Fruit fly (Drosophila melanogaster) whole organism: ENCODE results near the gene CG8607.

Experiments used
- CG8478 ChIP-seq: fragments of >200 bp; optimal IDR thresholded peaks from 2 replicates; lab custom pipeline; 2018; ENCODE audit warnings: inconsistent platforms
- Dll ChIP-seq: fragments of >200 bp; optimal IDR thresholded peaks from 2 replicates; lab custom pipeline; 2017
- EcR ChIP-seq, 2 experiments: fragments of >200 bp; optimal IDR thresholded peaks; 2 replicates each; lab custom pipeline; 2017; ENCODE audit warnings: missing biosample characterization in 2 of 2, missing genetic modification characterization in 2 of 2, missing genetic modification reagents in 2 of 2
- pan ChIP-seq: fragments of >200 bp; optimal IDR thresholded peaks from 2 replicates; lab custom pipeline; 2017
- psq ChIP-seq: fragments of >200 bp; optimal IDR thresholded peaks from 2 replicates; lab custom pipeline; 2017
- usp ChIP-seq: fragments of >200 bp; optimal IDR thresholded peaks from 2 replicates; lab custom pipeline; 2017; ENCODE audit warnings: missing biosample characterization, missing genetic modification characterization, mixed read lengths

Gene CG8607

DNA sequence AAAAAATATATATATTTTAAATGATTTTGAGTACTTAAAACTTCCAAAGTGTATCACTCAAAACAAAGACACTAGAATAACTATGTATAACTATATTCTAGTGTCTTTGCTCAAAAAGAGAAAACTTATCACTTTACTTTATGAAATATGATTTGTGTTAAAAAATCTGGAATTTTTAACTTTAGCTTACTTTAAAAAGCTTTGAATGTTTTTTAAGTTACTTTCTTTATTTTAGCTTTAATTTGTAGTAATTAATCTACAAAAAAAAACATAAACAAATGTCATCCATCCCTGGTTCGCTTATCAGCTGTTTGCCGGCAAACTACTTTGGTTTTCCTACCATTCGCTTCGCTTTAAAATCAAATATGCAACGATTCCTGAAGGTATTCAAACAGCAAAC, at the start of gene CG8607:
TSS of gene CG8607 (plus strand) at position 301 of the 400 bp plus-strand sequence.
- TF ChIP-seq psq (lab: Kevin White, UChicago) (no peak), EcR (GFP tag; optimal IDR thresholded peaks at IDR 0.05; lab: Kevin White, UChicago) (no peak), Dll (no peak), CG8478 (lab: Kevin White, UChicago) (no peak), pan (lab: Kevin White, UChicago) (no peak), usp (GFP tag; lab: Kevin White, UChicago) (no peak)

DNA sequence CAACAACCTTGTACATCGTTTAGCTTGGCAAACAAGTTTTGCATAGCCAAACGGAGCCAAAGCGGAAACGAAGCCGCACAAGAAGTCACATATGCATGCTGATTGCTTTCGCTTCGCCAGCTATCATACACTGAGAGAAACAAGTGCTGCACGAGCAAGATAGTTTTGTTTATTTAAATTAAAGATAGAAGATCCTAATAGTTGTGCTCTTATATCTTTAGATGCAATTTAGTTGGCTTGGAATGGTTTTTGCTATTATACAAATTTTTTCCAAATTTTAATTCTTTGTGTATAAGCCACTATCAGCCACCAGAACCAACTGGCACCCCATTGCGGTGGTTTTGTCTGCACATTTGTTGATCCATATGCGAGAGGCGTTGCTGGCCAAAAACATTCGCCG, 36.3 kb upstream of the CG8607 start:
- TF ChIP-seq Dll (no peak), CG8478 (lab: Kevin White, UChicago) (no peak), EcR (GFP tag; optimal IDR thresholded peaks at IDR 0.05; lab: Kevin White, UChicago) (no peak), pan (lab: Kevin White, UChicago) (no peak), usp (GFP tag; lab: Kevin White, UChicago) (no peak), psq (lab: Kevin White, UChicago) (no peak)

DNA sequence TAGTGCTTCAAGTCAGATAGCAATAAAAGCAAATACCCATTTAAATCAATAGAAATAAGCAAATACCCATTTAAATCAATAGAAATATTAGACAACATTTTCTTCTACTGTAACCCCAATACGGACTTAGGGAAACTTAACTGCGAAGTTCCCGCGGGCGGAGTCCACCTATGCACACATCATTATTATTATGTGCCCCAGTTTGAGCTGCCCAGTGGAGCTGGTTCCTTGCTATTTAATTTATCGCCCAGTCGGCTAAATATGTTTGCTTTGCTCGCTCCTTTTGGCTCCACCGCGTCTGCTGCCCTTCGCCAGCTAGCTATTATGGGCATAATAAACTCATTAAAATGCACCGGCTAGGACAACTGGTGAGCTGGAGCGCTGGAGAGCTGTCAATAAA, 19.2 kb upstream of the CG8607 start:
- TF ChIP-seq Dll (no peak), pan (lab: Kevin White, UChicago) (no peak), EcR (GFP tag; optimal IDR thresholded peaks at IDR 0.05; lab: Kevin White, UChicago) (no peak), CG8478 (lab: Kevin White, UChicago) (no peak), usp (GFP tag; lab: Kevin White, UChicago) (no peak), psq (lab: Kevin White, UChicago) (no peak)

- TF ChIP-seq EcR (GFP tag; optimal IDR thresholded peaks at IDR 0.05; lab: Kevin White, UChicago) (no peak), psq (lab: Kevin White, UChicago) (no peak), Dll (no peak), CG8478 (lab: Kevin White, UChicago) (no peak), pan (lab: Kevin White, UChicago) (no peak), usp (GFP tag; lab: Kevin White, UChicago) (no peak)
These were observed 7.1 kb upstream of the CG8607 start, which contains the start of gene unc-13-4A for dm6 chr3L:7312754-7313153. TSS of gene unc-13-4A (minus strand) at chr3L:7312896.

DNA sequence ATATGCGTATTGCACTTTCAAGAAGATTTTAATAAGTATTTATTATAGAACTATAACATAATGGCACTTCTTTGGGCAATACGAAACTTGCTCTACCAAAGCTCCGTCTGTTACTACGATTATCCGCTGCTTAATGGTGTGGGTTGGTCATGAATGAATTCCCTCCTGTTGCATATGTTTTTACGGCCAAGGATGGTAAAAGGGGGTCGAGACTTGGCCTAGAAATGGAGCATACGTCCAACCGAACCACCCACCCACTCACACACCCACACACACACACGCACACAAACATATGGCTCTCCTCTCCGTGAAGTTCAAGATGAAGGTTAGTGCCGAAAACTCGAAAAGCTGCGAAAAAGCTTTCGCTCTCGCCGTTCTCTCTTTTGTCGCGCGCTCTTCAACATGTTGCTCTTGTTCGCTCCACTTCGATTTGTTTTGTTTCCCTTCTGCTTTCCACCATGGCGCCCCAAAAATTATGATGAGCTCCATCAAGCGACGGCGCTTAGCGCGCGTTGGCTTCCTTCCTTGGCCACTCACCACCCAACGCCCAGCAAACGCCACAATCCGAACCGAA, 6.2 kb upstream of the CG8607 start:
- TF ChIP-seq Dll: no peak
- no peak for TF ChIP-seq EcR (GFP tag; optimal IDR thresholded peaks at IDR 0.05; lab: Kevin White, UChicago)
- no peak for TF ChIP-seq psq (lab: Kevin White, UChicago)
- TF ChIP-seq pan (lab: Kevin White, UChicago): no peak
- no peak for TF ChIP-seq CG8478 (lab: Kevin White, UChicago)
- TF ChIP-seq usp (GFP tag; lab: Kevin White, UChicago): no peak

DNA sequence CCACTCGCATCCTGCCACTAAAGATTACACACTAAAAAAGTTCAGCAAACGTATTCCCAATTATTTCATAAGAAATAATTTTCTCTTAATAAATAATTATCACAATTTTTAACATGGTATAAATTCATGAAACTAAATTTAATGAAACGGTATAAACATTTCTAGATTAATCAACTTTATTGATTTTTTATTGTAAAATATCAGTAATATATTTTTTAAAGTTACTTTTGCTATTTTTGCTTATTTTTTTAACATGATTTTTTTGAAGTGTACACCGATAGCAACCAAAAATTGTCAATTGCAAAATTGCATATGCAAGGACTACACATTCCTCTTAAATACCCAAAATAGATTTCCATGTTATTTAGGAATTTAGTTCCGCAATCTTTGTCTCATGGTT, 5.7 kb upstream of the CG8607 start:
- TF ChIP-seq pan (lab: Kevin White, UChicago): no peak
- TF ChIP-seq usp (GFP tag; lab: Kevin White, UChicago): no peak
- no peak for TF ChIP-seq EcR (GFP tag; optimal IDR thresholded peaks at IDR 0.05; lab: Kevin White, UChicago)
- no peak for TF ChIP-seq Dll
- no peak for TF ChIP-seq CG8478 (lab: Kevin White, UChicago)
- TF ChIP-seq psq (lab: Kevin White, UChicago): no peak

DNA sequence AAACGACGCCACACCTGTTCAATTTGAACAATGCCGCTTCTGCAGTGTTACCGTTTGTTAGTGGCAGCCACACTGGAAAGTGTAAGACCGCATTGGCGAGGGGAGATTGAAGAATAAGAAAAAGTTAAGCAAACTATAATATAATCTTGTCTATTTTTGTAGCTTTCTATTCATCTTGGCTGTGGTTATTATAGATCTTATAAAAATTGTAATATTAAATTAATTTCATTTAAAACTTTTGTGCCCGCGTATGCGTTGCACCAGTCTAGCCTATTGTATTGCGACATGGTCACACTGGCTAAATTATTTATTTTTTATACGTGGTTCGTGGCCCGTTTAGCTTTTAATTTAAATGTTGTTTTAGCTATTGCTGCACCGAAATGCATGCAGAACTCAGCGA, 3.5 kb downstream of the CG8607 start, which contains the start of the genes RhoGEF4 and Rint1:
TSS of gene RhoGEF4 (minus strand) at position 64 of the 400 bp plus-strand sequence.
TSS of gene Rint1 (plus strand) at position 272 of the 400 bp plus-strand sequence.
- TF ChIP-seq usp (GFP tag; lab: Kevin White, UChicago): no peak
- no peak for TF ChIP-seq psq (lab: Kevin White, UChicago)
- TF ChIP-seq pan (lab: Kevin White, UChicago): no peak
- no peak for TF ChIP-seq EcR (GFP tag; optimal IDR thresholded peaks at IDR 0.05; lab: Kevin White, UChicago)
- TF ChIP-seq Dll: no peak
- no peak for TF ChIP-seq CG8478 (lab: Kevin White, UChicago)

DNA sequence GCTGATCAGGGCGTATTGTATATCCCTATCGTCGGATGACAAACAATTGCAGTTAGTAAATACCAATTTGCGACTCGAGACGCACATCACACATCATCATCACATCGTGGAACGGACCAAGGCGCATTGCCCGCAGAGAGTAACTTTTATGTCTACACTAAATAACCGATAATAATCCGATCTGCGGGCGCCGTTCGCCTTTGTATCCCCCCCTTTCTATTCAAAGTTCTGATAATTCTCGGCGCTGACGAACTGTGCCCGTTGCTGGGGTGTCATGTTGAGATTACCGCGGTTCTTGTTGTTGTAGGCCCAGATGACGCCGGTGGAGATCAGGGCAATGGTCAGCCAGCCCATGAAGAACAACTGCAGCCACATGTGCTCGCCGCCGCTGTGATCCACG, 6.8 kb downstream of the CG8607 start:
- no peak for TF ChIP-seq Dll
- TF ChIP-seq psq (lab: Kevin White, UChicago): no peak
- TF ChIP-seq CG8478 (lab: Kevin White, UChicago): no peak
- no peak for TF ChIP-seq usp (GFP tag; lab: Kevin White, UChicago)
- no peak for TF ChIP-seq EcR (GFP tag; optimal IDR thresholded peaks at IDR 0.05; lab: Kevin White, UChicago)
- TF ChIP-seq pan (lab: Kevin White, UChicago): no peak

DNA sequence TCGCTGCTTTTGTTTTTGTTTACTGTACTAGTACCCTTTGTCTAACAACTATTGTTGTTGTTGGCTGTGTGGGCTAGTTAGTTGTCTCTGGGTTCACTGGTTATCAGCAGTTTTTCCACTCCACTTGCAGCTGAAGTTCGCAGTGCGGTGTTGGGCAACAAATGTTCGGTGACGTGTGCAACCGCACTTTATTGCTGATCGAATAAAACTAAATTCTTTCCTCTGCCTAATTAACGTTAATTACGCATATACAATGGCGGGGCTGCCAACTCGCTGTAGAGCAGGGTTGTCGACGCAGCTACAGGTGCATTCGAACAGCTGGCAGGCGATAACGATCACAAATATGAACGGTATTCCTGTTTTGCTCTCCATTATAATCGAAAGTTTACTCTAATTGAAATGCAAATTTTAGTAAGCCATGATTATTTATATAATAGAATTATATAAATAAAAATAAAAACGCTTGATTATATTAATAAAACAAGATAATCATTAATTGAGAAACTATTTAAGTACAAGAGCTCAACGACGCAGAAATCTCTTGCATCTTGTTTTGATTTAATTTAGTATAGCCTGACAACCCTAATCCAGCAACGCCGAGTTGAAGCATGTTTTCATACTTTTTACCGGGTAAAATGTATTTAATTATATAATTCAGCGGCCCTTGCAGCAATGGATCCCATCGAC, 8.8 kb downstream of the CG8607 start, which contains the start of the genes mrva, CG42307 and mus312:
TSS of gene mrva (minus strand) at position 276 of the 687 bp plus-strand sequence.
TSS of gene CG42307 (plus strand) at position 566 of the 687 bp plus-strand sequence.
TSS of gene mus312 (plus strand) at position 566 of the 687 bp plus-strand sequence.
- TF ChIP-seq Dll: no peak
- no peak for TF ChIP-seq CG8478 (lab: Kevin White, UChicago)
- TF ChIP-seq psq (lab: Kevin White, UChicago): no peak
- TF ChIP-seq pan (lab: Kevin White, UChicago): no peak
- no peak for TF ChIP-seq EcR (GFP tag; optimal IDR thresholded peaks at IDR 0.05; lab: Kevin White, UChicago)
- TF ChIP-seq usp (GFP tag; lab: Kevin White, UChicago): no peak

dm6 chr3L:7334990-7335389, 15.1 kb downstream of the CG8607 start, which contains the start of the genes wrm1 and wrm2:
TSS of gene wrm1 (minus strand) at chr3L:7335226.
TSS of gene wrm2 (minus strand) at chr3L:7335226.
- TF ChIP-seq usp (GFP tag; lab: Kevin White, UChicago) (no peak), psq (lab: Kevin White, UChicago) (no peak), CG8478 (lab: Kevin White, UChicago) (no peak)

dm6 chr3L:7338786-7339185, 18.9 kb downstream of the CG8607 start:
- TF ChIP-seq Dll (no peak), usp (GFP tag; lab: Kevin White, UChicago) (no peak), pan (lab: Kevin White, UChicago) (no peak), EcR (GFP tag; optimal IDR thresholded peaks at IDR 0.05; lab: Kevin White, UChicago) (no peak), psq (lab: Kevin White, UChicago) (no peak), CG8478 (lab: Kevin White, UChicago) (no peak)
